Fruit fly (Drosophila melanogaster): Measurements from ENCODE around the gene CG17078.

The CG17078 gene

DNA sequence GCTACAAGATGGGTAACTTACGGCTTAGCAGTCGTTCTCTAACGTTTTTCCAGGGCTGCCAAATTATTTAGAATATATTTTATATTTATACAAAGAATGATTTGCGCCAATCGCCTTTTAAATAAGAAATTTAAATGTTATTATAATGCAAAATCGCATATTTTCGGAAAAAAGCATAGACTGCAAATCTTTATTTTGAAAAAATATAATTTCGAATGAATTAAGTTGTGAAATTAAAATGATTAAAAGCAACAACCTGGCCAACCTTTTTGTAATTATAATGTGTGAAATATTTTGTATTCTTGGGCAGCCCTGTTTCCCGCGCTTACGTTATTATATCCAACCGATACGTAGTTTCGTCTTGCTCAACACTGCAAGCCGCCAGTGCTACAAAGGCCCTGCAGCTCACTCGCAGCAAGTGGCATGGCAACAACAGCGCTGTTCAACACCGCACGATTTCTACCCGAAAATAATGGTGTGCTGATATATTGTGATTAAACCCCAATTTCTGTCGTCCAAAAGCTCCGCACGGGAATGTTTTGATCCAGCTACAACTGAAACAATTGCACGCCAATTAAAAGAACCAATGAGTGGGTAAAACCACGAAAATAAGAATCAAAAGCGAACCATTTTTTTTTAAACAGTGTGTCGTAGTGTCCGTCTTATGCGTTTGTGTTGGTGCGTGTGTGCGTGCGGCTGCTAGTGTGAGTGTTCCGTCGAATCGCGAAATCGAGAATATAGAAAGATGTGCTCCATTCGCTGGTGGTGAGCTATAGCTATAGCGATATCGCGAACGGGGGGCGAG lies 19.6 kb upstream of the CG17078 start, which contains the start of gene Pi3K21B (continued):
- TF ChIP-seq NC2α (GFP tag; optimal IDR thresholded peaks at IDR 0.05) (peak; percentile 75), chif (GFP tag; optimal IDR thresholded peaks at IDR 0.05) (peak; percentile 87 to 88), CG7963 (GFP tag; IDR thresholded peaks at IDR 0.05; ENCODE audit: partially characterized antibody) (0 out of 3 replicates have a peak, but pooled peaks have one; percentile 24), unpg (GFP tag; optimal IDR thresholded peaks at IDR 0.05) (peak; percentile 88), NfI (GFP tag; optimal IDR thresholded peaks at IDR 0.05) (peak; percentile 92), zfh1 (GFP tag; IDR thresholded peaks at IDR 0.05) (peak; percentile 90), CG12219 (GFP tag; optimal IDR thresholded peaks at IDR 0.05) (peak; percentile 37), gcm (GFP tag; optimal IDR thresholded peaks at IDR 0.05) (peak; percentile 74), gt (GFP tag; IDR thresholded peaks at IDR 0.05) (0 out of 2 replicates have a peak, but pooled peaks have one; percentile 56), slbo (GFP tag; IDR thresholded peaks at IDR 0.05) (peak; percentile 96), mirr (GFP tag; optimal IDR thresholded peaks at IDR 0.05) (peak; percentile 73), unc-4 (GFP tag; IDR thresholded peaks at IDR 0.05; ENCODE audit: partially characterized antibody) (peak; percentile 34; the same call in 1 of the 2 replicates), CG33213 (GFP tag; optimal IDR thresholded peaks at IDR 0.05) (peak; percentile 93), CG4328 (GFP tag; optimal IDR thresholded peaks at IDR 0.05) (peak; percentile 89), CG3995 (GFP tag; optimal IDR thresholded peaks at IDR 0.05) (peak; percentile 87), CG31224 (GFP tag; IDR thresholded peaks at IDR 0.05) (peak; percentile 67), CG15073 (GFP tag; optimal IDR thresholded peaks at IDR 0.05) (peak; percentile 67), toy (GFP tag; IDR thresholded peaks at IDR 0.05) (0 out of 2 replicates have a peak, but pooled peaks have one; percentile 43), Hr39 (optimal IDR thresholded peaks at IDR 0.05) (no peak), CG10321 (GFP tag; IDR thresholded peaks at IDR 0.05) (peak; percentile 20; the same call in 1 of the 2 replicates), pros (GFP tag; optimal IDR thresholded peaks at IDR 0.05) (peak; percentile 36), otp (GFP tag; IDR thresholded peaks at IDR 0.05) (peak; percentile 84), stwl (tag; optimal IDR thresholded peaks at IDR 0.05) (peak; percentile 93), D19A (tag; optimal IDR thresholded peaks at IDR 0.05) (peak; percentile 78), Stat92E (GFP tag; optimal IDR thresholded peaks at IDR 0.05) (no peak), CG12155 (GFP tag; optimal IDR thresholded peaks at IDR 0.05) (peak; percentile 92), jing (GFP tag; optimal IDR thresholded peaks at IDR 0.05) (peak; percentile 43), vvl (GFP tag; IDR thresholded peaks at IDR 0.05) (peak; percentile 91), BtbVII (GFP tag; optimal IDR thresholded peaks at IDR 0.05) (peak; percentile 73), corto (GFP tag; optimal IDR thresholded peaks at IDR 0.05) (peak; percentile 78), Asciz (GFP tag; optimal IDR thresholded peaks at IDR 0.05) (peak; percentile 67), CG17802 (tag; optimal IDR thresholded peaks at IDR 0.05) (peak; percentile 68), gfzf (GFP tag; optimal IDR thresholded peaks at IDR 0.05) (peak; percentile 31), MESR4 (GFP tag; optimal IDR thresholded peaks at IDR 0.05) (peak; percentile 97), CG11696 (GFP tag; IDR thresholded peaks at IDR 0.05) (no peak), eyg (GFP tag; optimal IDR thresholded peaks at IDR 0.05) (peak; percentile 78), chinmo (GFP tag; IDR thresholded peaks at IDR 0.05; ENCODE audit: partially characterized antibody) (0 out of 4 replicates have a peak, but pooled peaks have one; percentile 70), CG14014 (GFP tag; IDR thresholded peaks at IDR 0.05) (peak; percentile 84), CG13894 (tag; optimal IDR thresholded peaks at IDR 0.05) (peak; percentile 89), CG11247 (GFP tag; IDR thresholded peaks at IDR 0.05) (peak; percentile 92), shn (GFP tag; optimal IDR thresholded peaks at IDR 0.05) (peak; percentile 93), CG12744 (GFP tag; optimal IDR thresholded peaks at IDR 0.05) (peak; percentile 85), z (GFP tag; IDR thresholded peaks at IDR 0.05) (no peak), CG3163 (GFP tag; optimal IDR thresholded peaks at IDR 0.05) (peak; percentile 78), ssp (GFP tag; IDR thresholded peaks at IDR 0.05) (peak; percentile 84), ken (GFP tag; IDR thresholded peaks at IDR 0.05) (peak; percentile 93), row (GFP tag; IDR thresholded peaks at IDR 0.05) (peak; percentile 86), zen (tag; optimal IDR thresholded peaks at IDR 0.05) (peak; percentile 91), Elba2 (GFP tag; optimal IDR thresholded peaks at IDR 0.05) (peak; percentile 61)
